Fruit fly (Drosophila melanogaster): ENCODE measurements around the gene pix.
A peak's percentile ranks its signal among the peaks of the same experiment; 100 is the strongest.

pix gene

DNA sequence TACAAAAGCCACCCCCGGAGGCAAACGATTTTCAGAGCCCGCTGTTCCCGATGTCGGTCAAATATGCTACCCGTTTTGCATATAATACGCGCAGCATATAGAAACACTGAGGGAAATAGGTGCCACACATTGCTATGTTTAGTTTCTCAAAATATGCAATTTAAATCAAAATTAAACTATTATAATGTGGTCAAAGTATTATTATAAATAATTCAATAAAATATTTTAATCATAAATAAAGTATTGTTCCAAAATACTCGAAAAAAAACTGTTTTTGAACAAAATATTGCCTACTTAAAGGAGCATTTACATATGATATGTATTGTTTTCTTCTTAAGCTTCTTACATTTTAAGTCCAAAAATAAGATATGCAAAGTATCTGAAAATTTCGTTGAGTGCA, 23.6 kb downstream of the pix start:
- TF ChIP-seq CG4496 (GFP tag; IDR thresholded peaks at IDR 0.05) (no peak), D1 (tag; optimal IDR thresholded peaks at IDR 0.05) (no peak), CG13204 (GFP tag; optimal IDR thresholded peaks at IDR 0.05) (no peak), fd96Ca (GFP tag; IDR thresholded peaks at IDR 0.05) (no peak), rn (GFP tag; IDR thresholded peaks at IDR 0.05) (no peak), CG9948 (tag; optimal IDR thresholded peaks at IDR 0.05) (no peak), CG32121 (GFP tag; IDR thresholded peaks at IDR 0.05) (no peak), CG8301 (tag; optimal IDR thresholded peaks at IDR 0.05) (no peak), CG12605 (GFP tag; IDR thresholded peaks at IDR 0.05) (no peak), Pif1B (GFP tag; optimal IDR thresholded peaks at IDR 0.05) (no peak), CG34367 (tag; optimal IDR thresholded peaks at IDR 0.05) (no peak), CG17806 (tag; optimal IDR thresholded peaks at IDR 0.05) (no peak), CG10348 (GFP tag; IDR thresholded peaks at IDR 0.05) (no peak), Pif1A (GFP tag; optimal IDR thresholded peaks at IDR 0.05) (no peak)

DNA sequence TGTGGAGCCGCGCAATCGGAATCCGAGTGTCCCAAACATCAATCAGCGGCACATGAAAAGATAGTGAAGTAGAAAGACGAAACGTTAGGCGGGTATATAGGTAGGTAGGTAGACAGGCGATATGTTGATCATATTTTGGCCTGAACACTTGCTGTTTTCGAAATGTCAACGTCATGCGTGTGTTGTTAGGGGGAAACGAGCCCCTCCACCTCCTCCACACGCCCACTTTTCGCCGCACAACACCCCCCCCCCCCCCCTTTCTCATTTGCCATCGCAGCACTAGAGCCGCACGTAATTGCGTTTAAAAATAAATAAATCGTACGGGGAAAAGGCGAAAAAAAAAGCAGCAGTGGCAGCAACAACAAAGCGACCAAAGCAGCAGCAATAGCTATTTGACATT, 24.7 kb downstream of the pix start:
- TF ChIP-seq gl (tag; optimal IDR thresholded peaks at IDR 0.05) = no peak
- TF ChIP-seq CG32121 (GFP tag; IDR thresholded peaks at IDR 0.05) = peak; percentile 52; the same call in 1 of the 2 replicates
- no peak for TF ChIP-seq CG34367 (tag; optimal IDR thresholded peaks at IDR 0.05)
- no peak for TF ChIP-seq CG10348 (GFP tag; IDR thresholded peaks at IDR 0.05)
- TF ChIP-seq Ets98B (GFP tag; IDR thresholded peaks at IDR 0.05) = no peak

DNA sequence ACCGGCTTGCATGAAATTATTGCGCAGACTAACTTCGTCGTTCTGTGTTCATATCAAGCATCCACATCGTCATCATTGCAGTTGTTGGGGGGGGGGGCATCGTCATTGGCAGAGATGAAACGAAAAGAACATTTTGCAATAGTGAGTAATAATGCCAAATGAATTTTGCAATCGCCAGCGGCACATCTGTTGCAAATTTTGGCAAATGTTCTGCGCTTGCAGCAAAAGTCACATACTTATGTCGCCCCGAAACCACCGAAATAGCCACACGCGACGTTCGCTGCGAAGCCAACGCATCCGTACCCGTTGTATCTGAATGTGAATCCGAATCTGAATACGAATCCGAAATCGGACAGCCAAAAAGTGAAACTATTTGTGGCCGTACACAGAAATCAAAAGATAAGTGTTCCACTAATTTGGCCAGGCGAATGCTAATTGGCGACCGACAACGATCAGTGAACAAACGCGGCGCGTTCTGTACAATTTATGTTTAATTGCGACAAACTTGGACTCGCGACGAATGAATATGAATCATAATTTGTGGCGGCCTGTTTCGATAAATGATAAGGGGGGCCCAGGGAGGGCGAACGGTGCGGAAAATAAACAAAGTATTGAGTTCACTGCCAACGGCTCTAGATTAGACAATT, 26.6 kb downstream of the pix start:
- TF ChIP-seq CG32121 (GFP tag; IDR thresholded peaks at IDR 0.05) (peak; percentile 52; the same call in 1 of the 2 replicates), CG10348 (GFP tag; IDR thresholded peaks at IDR 0.05) (no peak), CG15710 (tag; optimal IDR thresholded peaks at IDR 0.05) (no peak), fd96Ca (GFP tag; IDR thresholded peaks at IDR 0.05) (no peak)

DNA sequence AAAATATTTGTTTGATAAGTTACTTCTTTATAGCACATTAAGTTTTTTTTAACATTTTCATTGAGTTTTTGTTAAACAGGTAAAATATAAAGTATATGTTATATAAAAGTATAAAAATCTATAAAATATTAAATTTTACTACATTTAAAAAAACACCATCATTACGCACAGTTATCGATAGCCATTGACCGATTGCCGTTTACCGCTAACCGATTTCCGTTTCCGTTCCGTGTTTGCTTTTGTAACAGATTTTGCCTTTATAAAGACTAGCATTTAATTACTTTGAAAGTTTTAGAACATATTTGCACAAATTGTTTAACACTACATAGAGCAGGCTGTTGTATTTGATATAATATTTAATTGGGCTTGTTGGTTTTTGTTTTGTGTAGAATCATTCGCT, 34.9 kb downstream of the pix start:
- TF ChIP-seq CG12605 (GFP tag; IDR thresholded peaks at IDR 0.05) (no peak), fd96Ca (GFP tag; IDR thresholded peaks at IDR 0.05) (no peak), CG13204 (GFP tag; optimal IDR thresholded peaks at IDR 0.05) (no peak), CG4496 (GFP tag; IDR thresholded peaks at IDR 0.05) (no peak)

DNA sequence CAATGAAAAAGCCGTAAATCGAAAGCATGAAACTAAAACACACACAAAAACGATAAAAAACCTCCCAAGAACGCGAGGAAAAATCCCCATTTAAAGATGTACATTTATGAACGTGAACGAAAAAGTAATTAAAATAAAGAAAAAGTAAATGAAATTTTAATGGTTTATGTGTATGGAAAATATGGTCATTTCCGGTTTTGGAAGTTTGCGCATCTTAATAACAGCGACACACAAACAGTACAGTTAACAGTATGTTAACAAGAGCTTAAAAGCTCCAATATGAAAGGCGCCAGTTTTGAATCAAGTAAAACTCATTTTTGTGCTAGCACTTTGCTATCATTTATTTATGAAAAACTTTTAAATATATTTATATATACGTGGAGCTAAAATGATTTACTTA, 42.6 kb downstream of the pix start:
- TF ChIP-seq Pif1A (GFP tag; optimal IDR thresholded peaks at IDR 0.05) (peak; percentile 19), CG13204 (GFP tag; optimal IDR thresholded peaks at IDR 0.05) (no peak)

DNA sequence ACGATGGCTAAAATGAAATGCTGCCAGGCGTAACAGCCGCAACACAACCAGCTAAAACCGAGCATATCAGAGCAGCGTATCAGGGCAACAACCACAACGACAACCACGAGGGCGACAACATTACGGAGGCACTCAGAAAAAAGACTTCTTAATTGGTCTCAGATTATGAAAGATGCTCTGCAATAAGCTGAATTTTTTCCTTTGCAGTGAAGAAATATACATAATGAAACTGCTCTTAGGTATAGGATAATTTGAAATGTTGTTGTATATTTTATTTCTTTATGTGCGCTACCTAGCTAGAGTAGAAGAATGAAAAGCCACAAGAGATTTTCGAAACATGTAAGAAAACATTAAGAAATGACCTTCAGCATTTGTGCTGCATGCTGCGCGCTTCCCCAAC, 45.0 kb downstream of the pix start:
- TF ChIP-seq CG9948 (tag; optimal IDR thresholded peaks at IDR 0.05) (peak; percentile 14), D1 (tag; optimal IDR thresholded peaks at IDR 0.05) (no peak), Snoo (tag; optimal IDR thresholded peaks at IDR 0.05) (no peak), CG4496 (GFP tag; IDR thresholded peaks at IDR 0.05) (0 out of 3 replicates have a peak, but pooled peaks have one; percentile 43)

DNA sequence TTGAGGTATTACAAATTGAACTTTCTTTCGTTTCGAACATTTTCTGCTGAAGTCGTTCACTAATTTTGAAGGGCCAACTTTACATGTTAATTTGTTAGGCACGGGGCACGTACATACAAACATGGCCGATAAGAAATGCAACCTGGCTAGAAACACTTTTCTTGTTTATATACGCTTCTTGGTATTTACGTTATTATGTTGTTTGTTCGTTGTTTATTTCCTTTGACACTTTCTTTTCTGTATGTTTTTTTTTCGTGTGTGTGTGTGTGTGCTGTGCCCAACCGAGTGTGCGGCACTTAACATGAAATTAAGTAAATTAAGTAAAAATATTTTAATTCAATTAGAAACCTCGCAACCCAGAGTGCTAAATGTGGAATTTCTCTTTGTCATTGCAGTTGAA, 48.9 kb downstream of the pix start:
- TF ChIP-seq CG4496 (GFP tag; IDR thresholded peaks at IDR 0.05) (no peak), CG17806 (tag; optimal IDR thresholded peaks at IDR 0.05) (no peak), CG14655 (GFP tag; optimal IDR thresholded peaks at IDR 0.05) (no peak), CG13204 (GFP tag; optimal IDR thresholded peaks at IDR 0.05) (no peak), Snoo (tag; optimal IDR thresholded peaks at IDR 0.05) (no peak), rn (GFP tag; IDR thresholded peaks at IDR 0.05) (no peak), CG8159 (tag; optimal IDR thresholded peaks at IDR 0.05) (no peak)

DNA sequence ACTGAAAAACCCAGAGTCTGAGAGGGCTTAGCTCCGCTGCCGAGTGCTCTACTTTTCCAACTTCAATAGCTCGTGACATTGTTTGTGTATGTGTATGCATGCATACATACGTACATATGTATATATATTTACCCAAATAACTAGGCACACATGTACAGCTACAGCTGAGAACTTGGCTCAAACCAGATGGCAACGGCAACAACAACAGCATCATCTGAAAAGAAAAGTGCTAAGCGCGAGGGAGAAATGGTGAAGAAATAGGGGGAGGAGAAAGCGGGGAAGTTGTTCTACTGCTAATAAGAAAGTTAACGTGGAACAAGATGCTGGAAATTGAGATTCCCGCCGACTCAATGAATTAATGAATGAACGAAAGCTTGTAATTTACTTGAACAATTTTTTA, 49.6 kb downstream of the pix start:
- TF ChIP-seq EcR (GFP tag; optimal IDR thresholded peaks at IDR 0.05) (no peak), CG4496 (GFP tag; IDR thresholded peaks at IDR 0.05) (0 out of 3 replicates have a peak, but pooled peaks have one; percentile 18)

DNA sequence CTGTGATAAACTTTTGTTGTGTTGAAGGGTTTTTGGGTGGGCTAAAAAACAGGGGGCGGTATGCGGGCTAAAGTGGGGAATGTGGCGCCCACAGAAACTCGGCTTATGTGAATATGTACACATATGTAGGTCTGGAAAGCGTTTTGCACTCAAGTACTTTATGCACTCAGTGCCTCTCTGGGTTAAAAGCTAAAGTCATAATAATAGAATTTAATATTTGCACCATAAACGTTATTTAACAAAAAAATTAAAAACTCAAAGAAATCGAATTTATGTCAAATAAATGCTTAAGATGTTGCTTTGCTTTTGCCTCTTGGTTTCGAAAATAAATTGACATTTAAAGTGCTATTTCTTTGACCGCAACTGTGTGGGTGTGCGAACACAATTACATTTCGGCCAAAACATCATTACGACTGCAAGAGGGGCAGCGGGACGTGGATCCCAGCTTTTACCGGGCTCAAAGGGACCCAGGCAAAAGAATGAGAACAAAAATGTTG, 50.1 kb downstream of the pix start:
- TF ChIP-seq D1 (tag; optimal IDR thresholded peaks at IDR 0.05) (no peak), CG14655 (GFP tag; optimal IDR thresholded peaks at IDR 0.05) (peak; percentile 29), Pif1B (GFP tag; optimal IDR thresholded peaks at IDR 0.05) (no peak), Pif1A (GFP tag; optimal IDR thresholded peaks at IDR 0.05) (no peak), Ets98B (GFP tag; IDR thresholded peaks at IDR 0.05) (peak; percentile 48; the same call in 1 of the 2 replicates), rn (GFP tag; IDR thresholded peaks at IDR 0.05) (no peak), CG32121 (GFP tag; IDR thresholded peaks at IDR 0.05) (peak; percentile 59), CG15710 (tag; optimal IDR thresholded peaks at IDR 0.05) (peak; percentile 10), CG9948 (tag; optimal IDR thresholded peaks at IDR 0.05) (peak; percentile 6), CG12605 (GFP tag; IDR thresholded peaks at IDR 0.05) (peak; percentile 43), CG4496 (GFP tag; IDR thresholded peaks at IDR 0.05) (peak; percentile 43; the same call in 2 of the 3 replicates), CG10348 (GFP tag; IDR thresholded peaks at IDR 0.05) (no peak)

All from whole organism, pupa.